Fruit fly (Drosophila melanogaster) whole organism, wandering third instar larva: Measurements from ENCODE around the gene Cpr67Fa1.

Source experiments
- Abd-B ChIP-seq: fragments of >200 bp; optimal IDR thresholded peaks from 2 replicates; lab custom pipeline; 2017; ENCODE audit warnings: missing biosample characterization, missing genetic modification characterization
- CG32264 ChIP-seq: fragments of 200-800 bp; sonication (Bioruptor generic); optimal IDR thresholded peaks from 2 replicates; lab custom pipeline; 2016; ENCODE audit warnings: missing biosample characterization, missing genetic modification characterization
- CG9705 ChIP-seq: fragments of 200-800 bp; sonication (Bioruptor generic); optimal IDR thresholded peaks from 2 replicates; lab custom pipeline; 2018; ENCODE audit warnings: missing biosample characterization, mild to moderate bottlenecking, missing genetic modification characterization
- CrebA ChIP-seq: fragments of 200-800 bp; sonication (Bioruptor generic); optimal IDR thresholded peaks from 2 replicates; lab custom pipeline; 2016; ENCODE audit warnings: missing biosample characterization, mild to moderate bottlenecking, missing genetic modification characterization, borderline replicate concordance
- Dfd ChIP-seq: fragments of >200 bp; optimal IDR thresholded peaks from 2 replicates; lab custom pipeline; 2017; ENCODE audit warnings: missing biosample characterization, missing genetic modification characterization
- N ChIP-seq: fragments of >200 bp; optimal IDR thresholded peaks from 2 replicates; lab custom pipeline; 2018; ENCODE audit warnings: missing biosample characterization, missing external identifiers, missing genetic modification characterization
- Vsx2 ChIP-seq: fragments of 200-300, 225-300 bp; sonication (Bioruptor generic); optimal IDR thresholded peaks from 2 replicates; lab custom pipeline; 2018; ENCODE audit warnings: missing biosample characterization, missing genetic modification characterization; ENCODE audit not compliant: partially characterized antibody
- dsf ChIP-seq: sonication (Bioruptor generic); optimal IDR thresholded peaks from 2 replicates; lab custom pipeline; 2016; ENCODE audit warnings: missing biosample characterization, missing genetic modification characterization, borderline replicate concordance
- fru ChIP-seq: fragments of 200-800 bp; sonication (Bioruptor generic); optimal IDR thresholded peaks from 3 replicates; lab custom pipeline; 2016; ENCODE audit warnings: missing biosample characterization, mild to moderate bottlenecking, missing genetic modification characterization
- pan ChIP-seq: fragments of >200 bp; optimal IDR thresholded peaks from 2 replicates; lab custom pipeline; 2017
- rgr ChIP-seq: fragments of 200-800 bp; sonication (Bioruptor generic); optimal IDR thresholded peaks from 3 replicates; lab custom pipeline; 2016; ENCODE audit warnings: missing biosample characterization, mild to moderate bottlenecking, missing genetic modification characterization
- usp ChIP-seq: fragments of >200 bp; optimal IDR thresholded peaks from 2 replicates; lab custom pipeline; 2017; ENCODE audit warnings: missing biosample characterization, missing genetic modification characterization

- no peak for TF ChIP-seq dsf (GFP tag; lab: Kevin White, UChicago)
- TF ChIP-seq CG9705 (GFP tag; lab: Kevin White, UChicago): no peak
- no peak for TF ChIP-seq usp (GFP tag; lab: Kevin White, UChicago)
- TF ChIP-seq Vsx2 (GFP tag; lab: Kevin White, UChicago): no peak
- no peak for TF ChIP-seq CrebA (GFP tag; lab: Kevin White, UChicago)
- no peak for TF ChIP-seq N (GFP tag; lab: Kevin White, UChicago)
- no peak for TF ChIP-seq pan (lab: Kevin White, UChicago)
- TF ChIP-seq rgr (GFP tag; lab: Kevin White, UChicago): no peak
- TF ChIP-seq Abd-B (GFP tag; lab: Kevin White, UChicago): no peak
- TF ChIP-seq Dfd: no peak
- no peak for TF ChIP-seq CG32264 (GFP tag; lab: Kevin White, UChicago)
- TF ChIP-seq fru: no peak
Observed at dm6 chr3L:10853618-10854017, 36.2 kb upstream of the Cpr67Fa1 start.
